Worm (Caenorhabditis elegans) whole organism, L4/young adult: Measurements from ENCODE around the gene msp-81.

Source experiments
- W03F9.2 ChIP-seq: fragments of 150-350 bp; optimal IDR thresholded peaks from 2 replicates; lab custom pipeline; 2014; ENCODE audit warnings: missing biosample characterization, missing genetic modification characterization
- dao-5 ChIP-seq: sonication (generic microtip); optimal IDR thresholded peaks from 2 replicates; lab custom pipeline; 2016; ENCODE audit warnings: missing genotype, missing genetic modification characterization, moderate library complexity, missing compliant biosample characterization
- him-1 ChIP-seq: sonication (generic microtip); optimal IDR thresholded peaks from 2 replicates; lab custom pipeline; 2016; ENCODE audit warnings: missing genotype, missing genetic modification reagents, missing genetic modification characterization, missing compliant biosample characterization

DNA sequence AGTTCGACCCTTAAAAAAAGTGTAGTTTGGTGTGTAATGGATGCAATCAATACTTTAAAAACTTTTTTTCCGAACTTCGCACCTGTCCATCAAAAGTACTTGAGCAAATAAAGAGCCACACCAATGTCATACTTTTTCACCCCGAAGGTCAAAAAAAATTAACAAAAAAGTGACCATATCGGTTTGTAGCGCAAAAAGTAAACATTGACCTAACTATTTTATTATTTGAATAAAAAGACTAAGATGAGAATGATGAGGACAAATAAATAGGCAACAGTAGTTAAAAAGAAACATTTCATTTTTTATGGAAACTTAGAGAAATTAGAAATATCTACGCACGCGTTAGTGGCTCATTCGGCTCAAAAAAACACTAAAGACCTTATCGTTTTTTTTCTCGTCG is 33.1 kb upstream of the msp-81 start:
- no peak for TF ChIP-seq W03F9.2 (tag; lab: Kevin White, UChicago)
- no peak for TF ChIP-seq dao-5 (tag; lab: Kevin White, UChicago)
- no peak for TF ChIP-seq him-1 (tag; lab: Kevin White, UChicago)
